Worm (Caenorhabditis elegans) whole organism, early embryonic: Measurements from ENCODE around the gene W08F4.3.
"Not testable (repeated sequence)": the region's sequence is repeated elsewhere in the genome, so short reads cannot be mapped to it uniquely, and the experiment has no call there.

Experiments used
- B0310.2 ChIP-seq: sonication (generic microtip); optimal IDR thresholded peaks from 2 replicates; lab custom pipeline; 2016; ENCODE audit warnings: mild to moderate bottlenecking, missing genetic modification characterization, missing compliant biosample characterization
- ama-1 ChIP-seq: fragments of 150-350 bp; optimal IDR thresholded peaks from 2 replicates; lab custom pipeline; 2014
- ceh-13 ChIP-seq: fragments of 200-800 bp; sonication (Bioruptor generic); optimal IDR thresholded peaks from 2 replicates; lab custom pipeline; 2018; ENCODE audit warnings: mild to moderate bottlenecking, missing genetic modification characterization, missing compliant biosample characterization
- ets-7 ChIP-seq: sonication (generic microtip); optimal IDR thresholded peaks from 2 replicates; lab custom pipeline; 2016; ENCODE audit warnings: missing genotype, missing genetic modification characterization, missing compliant biosample characterization
- hmbx-1 ChIP-seq: sonication (generic microtip); optimal IDR thresholded peaks from 2 replicates; lab custom pipeline; 2016; ENCODE audit warnings: mild to moderate bottlenecking, missing genetic modification characterization, missing compliant biosample characterization
- scrt-1 ChIP-seq: fragments of 200-800 bp; sonication (Bioruptor generic); IDR thresholded peaks from 2 replicates; pipeline ENCODE4 v1.3.6; 2022; ENCODE audit warnings: missing genetic modification characterization, missing compliant biosample characterization

ce11 chrII:612361-612760 lies 32.0 kb downstream of the W08F4.3 start, which contains the start of gene clec-118:
- TF ChIP-seq ama-1 (lab: Kevin White, UChicago); ets-7; ceh-13 (GFP tag; lab: Kevin White, UChicago); B0310.2 (tag; lab: Kevin White, UChicago); hmbx-1 (tag; lab: Kevin White, UChicago); scrt-1 (GFP tag; lab: Robert Waterston, UW): not testable (repeated sequence)
